Worm (Caenorhabditis elegans) whole organism, L1 larva: Measurements from ENCODE around the gene nuaf-3.
A peak's percentile ranks its signal among the peaks of the same experiment; 100 is the strongest.

Experiments used
- C04F5.9 ChIP-seq: sonication (generic microtip); optimal IDR thresholded peaks from 2 replicates; lab custom pipeline; 2016; ENCODE audit warnings: missing genetic modification characterization, missing compliant biosample characterization
- F16B12.6 ChIP-seq: fragments of 150-350 bp; optimal IDR thresholded peaks from 2 replicates; lab custom pipeline; 2014; ENCODE audit warnings: missing biosample characterization, missing genetic modification characterization
- Y116A8C.19 ChIP-seq: sonication (generic microtip); optimal IDR thresholded peaks from 2 replicates; lab custom pipeline; 2016; ENCODE audit warnings: missing compliant biosample characterization, missing genetic modification characterization, borderline replicate concordance
- aha-1 ChIP-seq: fragments of 150-350 bp; optimal IDR thresholded peaks from 2 replicates; lab custom pipeline; 2014; ENCODE audit warnings: missing biosample characterization, missing genetic modification characterization
- aly-2 ChIP-seq: fragments of 150-350 bp; optimal IDR thresholded peaks from 2 replicates; lab custom pipeline; 2014; ENCODE audit warnings: missing biosample characterization, missing genetic modification characterization
- ama-1 ChIP-seq: fragments of 150-350 bp; optimal IDR thresholded peaks from 2 replicates; lab custom pipeline; 2014
- blmp-1 ChIP-seq: fragments of 150-350 bp; optimal IDR thresholded peaks from 2 replicates; lab custom pipeline; 2014; ENCODE audit warnings: missing biosample characterization, missing genetic modification characterization
- ceh-82 ChIP-seq, 3 experiments: fragments of 150-350 bp in 1 of 3; sonication (generic microtip) in 2 of 3; optimal IDR thresholded peaks; 2 replicates each; lab custom pipeline; 2014 to 2017; ENCODE audit warnings: missing biosample characterization in 3 of 3, missing genetic modification characterization in 3 of 3
- ceh-88 ChIP-seq: fragments of 200-800 bp; sonication (Bioruptor generic); IDR thresholded peaks from 2 replicates; pipeline ENCODE4 v1.3.6; 2022; ENCODE audit warnings: missing genetic modification characterization, missing compliant biosample characterization
- dsc-1 ChIP-seq: sonication (generic microtip); optimal IDR thresholded peaks from 2 replicates; lab custom pipeline; 2016; ENCODE audit warnings: mild to moderate bottlenecking, missing genetic modification characterization, missing compliant biosample characterization
- efl-1 ChIP-seq, 4 experiments: fragments of 150-350 bp; optimal IDR thresholded peaks in 3 of 4; peaks in 1 of 4; 1 replicate in 1 of 4; 2 replicates in 3 of 4; lab custom pipeline; 2014; ENCODE audit warnings: missing biosample characterization in 2 of 4, missing genetic modification characterization in 2 of 4, missing genetic modification reagents in 2 of 4
- elt-3 ChIP-seq, 6 experiments: fragments of 150-350 bp in 1 of 6; sonication (generic microtip); optimal IDR thresholded peaks; 2 replicates each; lab custom pipeline; 2017 to 2018; ENCODE audit warnings: missing biosample characterization in 6 of 6, missing genetic modification characterization in 6 of 6, inconsistent platforms in 1 of 6
- fkh-4 ChIP-seq: sonication (generic microtip); optimal IDR thresholded peaks from 2 replicates; lab custom pipeline; 2016; ENCODE audit warnings: missing compliant biosample characterization, missing genetic modification characterization, borderline replicate concordance
- fos-1 ChIP-seq: fragments of 150-350 bp; optimal IDR thresholded peaks from 2 replicates; lab custom pipeline; 2014; ENCODE audit warnings: missing biosample characterization, missing genetic modification characterization
- hpl-2 ChIP-seq: fragments of 150-350 bp; optimal IDR thresholded peaks from 2 replicates; lab custom pipeline; 2014; ENCODE audit warnings: missing biosample characterization, missing genetic modification reagents, missing genetic modification characterization
- irx-1 ChIP-seq: sonication (generic microtip); optimal IDR thresholded peaks from 2 replicates; lab custom pipeline; 2016; ENCODE audit warnings: missing genetic modification characterization, missing compliant biosample characterization
- isw-1 ChIP-seq: fragments of 200-800 bp; sonication (Bioruptor generic); IDR thresholded peaks from 2 replicates; pipeline ENCODE4 v1.3.6; 2022; ENCODE audit warnings: missing genetic modification characterization, missing compliant biosample characterization
- jun-1 ChIP-seq: fragments of 150-350 bp; optimal IDR thresholded peaks from 2 replicates; lab custom pipeline; 2014; ENCODE audit warnings: missing biosample characterization, missing genetic modification reagents, missing genetic modification characterization
- lin-13 ChIP-seq: fragments of 150-350 bp; optimal IDR thresholded peaks from 2 replicates; lab custom pipeline; 2014; ENCODE audit warnings: missing biosample characterization, missing genetic modification reagents, missing genetic modification characterization
- lin-14 ChIP-seq: fragments of 200-800 bp; sonication (Bioruptor generic); optimal IDR thresholded peaks from 2 replicates; lab custom pipeline; 2018; ENCODE audit warnings: mild to moderate bottlenecking, missing genetic modification characterization, moderate library complexity, missing compliant biosample characterization
- lin-39 ChIP-seq: fragments of 150-350 bp; optimal IDR thresholded peaks from 2 replicates; lab custom pipeline; 2014; ENCODE audit warnings: missing biosample characterization, missing genetic modification reagents, missing genetic modification characterization
- lsy-2 ChIP-seq, 2 experiments: fragments of 150-350 bp; optimal IDR thresholded peaks; 2 replicates each; lab custom pipeline; 2014; ENCODE audit warnings: missing biosample characterization in 2 of 2, missing genetic modification characterization in 2 of 2
- mdl-1 ChIP-seq, 2 experiments: fragments of 150-350 bp; optimal IDR thresholded peaks; 2 replicates each; lab custom pipeline; 2014 to 2017; ENCODE audit warnings: missing biosample characterization in 2 of 2, missing genetic modification characterization in 2 of 2, inconsistent platforms in 1 of 2
- mef-2 ChIP-seq: fragments of 150-350 bp; optimal IDR thresholded peaks from 2 replicates; lab custom pipeline; 2014; ENCODE audit warnings: missing biosample characterization, missing genetic modification characterization
- nhr-11 ChIP-seq: fragments of 150-350 bp; optimal IDR thresholded peaks from 2 replicates; lab custom pipeline; 2014; ENCODE audit warnings: missing biosample characterization, missing genetic modification characterization
- nhr-19 ChIP-seq: fragments of 200-800 bp; sonication (Bioruptor generic); conservative IDR thresholded peaks from 2 replicates; pipeline ENCODE4 v1.3.6; 2022; ENCODE audit warnings: missing genetic modification characterization, missing compliant biosample characterization
- nhr-47 ChIP-seq: sonication (generic microtip); optimal IDR thresholded peaks from 2 replicates; lab custom pipeline; 2016; ENCODE audit warnings: mild to moderate bottlenecking, missing genetic modification characterization, moderate library complexity, missing compliant biosample characterization
- nhr-71 ChIP-seq: sonication (generic microtip); optimal IDR thresholded peaks from 2 replicates; lab custom pipeline; 2016; ENCODE audit warnings: mild to moderate bottlenecking, missing genetic modification characterization, moderate library complexity, missing compliant biosample characterization
- nhr-76 ChIP-seq: sonication (generic microtip); optimal IDR thresholded peaks from 2 replicates; lab custom pipeline; 2017; ENCODE audit warnings: missing biosample characterization, missing genetic modification characterization
- nhr-77 ChIP-seq: fragments of 150-350 bp; optimal IDR thresholded peaks from 2 replicates; lab custom pipeline; 2014; ENCODE audit warnings: missing biosample characterization, missing genetic modification characterization
- nhr-85 ChIP-seq: sonication (generic microtip); peaks from one replicate; lab custom pipeline; 2016; ENCODE audit warnings: missing genetic modification characterization, inconsistent platforms, missing compliant biosample characterization
- pax-3 ChIP-seq: fragments of 200-800 bp; sonication (Bioruptor generic); optimal IDR thresholded peaks from 2 replicates; lab custom pipeline; 2018; ENCODE audit warnings: mild to moderate bottlenecking, missing genetic modification characterization, moderate library complexity, missing compliant biosample characterization
- rnt-1 ChIP-seq: sonication (generic microtip); optimal IDR thresholded peaks from 2 replicates; lab custom pipeline; 2016; ENCODE audit warnings: mild to moderate bottlenecking, missing genetic modification characterization, moderate library complexity, missing compliant biosample characterization
- snpc-4 ChIP-seq: fragments of 150-350 bp; optimal IDR thresholded peaks from 2 replicates; lab custom pipeline; 2014; ENCODE audit warnings: missing biosample characterization, missing genetic modification characterization
- sox-4 ChIP-seq: sonication (generic microtip); optimal IDR thresholded peaks from 2 replicates; lab custom pipeline; 2016; ENCODE audit warnings: missing genetic modification characterization, missing compliant biosample characterization
- sup-37 ChIP-seq: fragments of 200-800 bp; sonication (Bioruptor generic); optimal IDR thresholded peaks from 2 replicates; lab custom pipeline; 2018; ENCODE audit warnings: mild to moderate bottlenecking, missing genetic modification characterization, missing compliant biosample characterization
- tbx-2 ChIP-seq: sonication (generic microtip); optimal IDR thresholded peaks from 2 replicates; lab custom pipeline; 2016; ENCODE audit warnings: missing genetic modification characterization, missing compliant biosample characterization
- unc-130 ChIP-seq: fragments of 150-350 bp; optimal IDR thresholded peaks from 2 replicates; lab custom pipeline; 2017; ENCODE audit warnings: missing biosample characterization, missing genetic modification characterization, inconsistent platforms
- unc-30 ChIP-seq: sonication (generic microtip); optimal IDR thresholded peaks from 2 replicates; lab custom pipeline; 2017; ENCODE audit warnings: missing biosample characterization, missing genetic modification characterization
- unc-62 ChIP-seq: fragments of 150-350 bp; optimal IDR thresholded peaks from 2 replicates; lab custom pipeline; 2014; ENCODE audit warnings: missing biosample characterization, missing genetic modification reagents, missing genetic modification characterization
- unc-86 ChIP-seq: sonication (generic microtip); optimal IDR thresholded peaks from 2 replicates; lab custom pipeline; 2016; ENCODE audit warnings: missing genetic modification characterization, missing compliant biosample characterization
- zag-1 ChIP-seq: fragments of 150-350 bp; optimal IDR thresholded peaks from 2 replicates; lab custom pipeline; 2014; ENCODE audit warnings: missing biosample characterization, missing genetic modification characterization
- ztf-4 ChIP-seq: fragments of 150-350 bp; optimal IDR thresholded peaks from 2 replicates; lab custom pipeline; 2014; ENCODE audit warnings: missing biosample characterization, missing genetic modification characterization

nuaf-3 gene

DNA sequence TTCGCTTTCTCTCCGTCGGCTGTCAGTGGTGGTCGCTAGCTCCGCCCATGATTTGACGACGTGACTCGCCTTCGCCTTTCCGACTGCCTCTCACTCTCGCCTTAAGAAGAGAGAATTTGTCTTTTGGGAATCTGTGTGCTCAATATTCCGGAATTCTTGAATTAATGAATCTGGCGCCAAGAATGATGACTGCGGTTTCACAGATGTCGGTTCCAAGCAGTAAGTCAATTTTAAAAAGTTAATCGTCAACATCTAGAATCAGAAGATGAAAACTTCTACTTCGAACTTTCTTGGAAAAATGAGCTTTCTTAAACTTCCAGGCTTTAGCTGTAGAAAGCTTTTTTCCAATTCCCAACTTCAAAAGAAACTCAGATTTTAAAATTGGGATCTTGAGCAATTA is 14.4 kb upstream of the nuaf-3 start, which contains the start of gene nhr-67:
TSS of gene nhr-67 (plus strand) at position 97 of the 400 bp plus-strand sequence.
- no peak for TF ChIP-seq aly-2 (tag; lab: Kevin White, UChicago)

DNA sequence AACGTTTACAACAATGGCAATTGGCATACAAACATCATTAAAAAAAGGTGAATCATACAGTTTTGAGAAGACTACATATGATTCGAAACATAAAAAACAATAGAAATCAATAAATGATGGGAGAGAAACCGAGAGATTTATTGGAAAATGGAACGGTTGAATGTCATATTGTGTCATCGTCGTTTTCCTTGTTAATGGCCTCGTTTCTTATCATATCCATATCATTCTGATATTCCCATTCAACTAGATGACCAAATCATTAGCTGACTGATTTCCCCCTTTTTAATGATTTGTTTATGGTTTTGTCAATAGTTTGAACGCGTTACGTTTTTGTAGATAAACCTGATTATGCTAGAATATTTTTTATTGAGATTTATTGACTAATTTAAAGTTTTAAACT is 9.3 kb upstream of the nuaf-3 start:
- TF ChIP-seq unc-86 (tag; lab: Kevin White, UChicago) (no peak), blmp-1 (tag; lab: Kevin White, UChicago) (peak; percentile 24)

DNA sequence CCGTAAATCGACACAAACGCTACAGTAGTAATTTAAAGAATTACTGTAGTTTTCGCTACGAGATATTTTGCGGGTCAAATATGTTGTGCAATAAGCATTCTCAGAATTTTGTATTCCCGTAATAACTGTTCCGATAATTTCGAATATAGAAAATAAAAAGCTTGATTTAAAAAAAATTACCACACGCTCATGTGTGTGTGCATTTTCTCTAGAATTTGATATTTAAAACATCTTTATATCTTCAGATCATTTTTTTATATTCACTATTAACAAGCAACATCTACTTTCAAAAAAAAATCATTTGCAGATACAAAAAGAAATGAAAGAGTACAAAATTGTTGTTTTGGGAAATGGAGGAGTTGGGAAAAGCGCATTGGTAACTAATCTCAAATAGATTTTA is 7.1 kb upstream of the nuaf-3 start, which contains the start of gene rap-3:
TSS of gene rap-3 (plus strand) at position 301 of the 400 bp plus-strand sequence.
- TF ChIP-seq rnt-1 (no peak), dsc-1 (tag; lab: Kevin White, UChicago) (no peak), lin-39 (tag; lab: Kevin White, UChicago) (no peak), nhr-11 (tag; lab: Kevin White, UChicago) (no peak), C04F5.9 (tag; lab: Kevin White, UChicago) (no peak), elt-3 (tag; optimal IDR thresholded peaks at IDR 0.05; lab: Kevin White, UChicago) (no peak)

DNA sequence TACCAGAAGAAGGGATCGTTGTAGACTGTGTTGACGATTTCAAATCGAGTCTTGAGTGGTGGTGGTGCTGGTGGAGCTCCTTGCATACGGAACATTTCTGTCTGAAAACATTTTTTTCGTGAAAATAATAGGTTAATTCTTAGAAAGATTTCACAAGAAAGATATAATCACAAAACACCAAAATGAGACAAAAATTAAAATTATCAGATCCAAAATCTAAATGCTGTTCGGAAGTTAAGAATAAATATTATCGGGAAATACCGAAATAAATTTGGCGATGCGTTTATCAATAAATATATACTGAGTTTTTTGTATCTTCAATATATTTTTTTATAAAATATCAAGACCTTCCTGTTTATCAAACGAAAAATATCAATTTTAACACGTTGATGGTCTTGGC is 5.6 kb upstream of the nuaf-3 start, which contains the start of gene C08F8.9:
TSS of gene C08F8.9 (minus strand) at position 101 of the 400 bp plus-strand sequence.
- TF ChIP-seq jun-1 (tag; lab: Kevin White, UChicago) (no peak), lin-13 (no peak), unc-86 (tag; lab: Kevin White, UChicago) (no peak), F16B12.6 (no peak), aly-2 (tag; lab: Kevin White, UChicago) (no peak), unc-130 (tag; lab: Kevin White, UChicago) (no peak), nhr-85 (tag; lab: Kevin White, UChicago) (no peak), efl-1 (optimal IDR thresholded peaks at IDR 0.05; lab: Kevin White, UChicago) (no peak), efl-1 (GFP tag; optimal IDR thresholded peaks at IDR 0.05 in 1 of 2; lab: Kevin White, UChicago) (no peak), unc-62 (GFP tag; lab: Kevin White, UChicago) (no peak), sox-4 (tag; lab: Kevin White, UChicago) (no peak), nhr-76 (tag; lab: Kevin White, UChicago) (no peak), Y116A8C.19 (tag; lab: Kevin White, UChicago) (no peak), mdl-1 (tag; optimal IDR thresholded peaks at IDR 0.05; lab: Kevin White, UChicago) (no peak), nhr-19 (no peak), irx-1 (tag; lab: Kevin White, UChicago) (no peak), unc-30 (tag; lab: Kevin White, UChicago) (no peak)

DNA sequence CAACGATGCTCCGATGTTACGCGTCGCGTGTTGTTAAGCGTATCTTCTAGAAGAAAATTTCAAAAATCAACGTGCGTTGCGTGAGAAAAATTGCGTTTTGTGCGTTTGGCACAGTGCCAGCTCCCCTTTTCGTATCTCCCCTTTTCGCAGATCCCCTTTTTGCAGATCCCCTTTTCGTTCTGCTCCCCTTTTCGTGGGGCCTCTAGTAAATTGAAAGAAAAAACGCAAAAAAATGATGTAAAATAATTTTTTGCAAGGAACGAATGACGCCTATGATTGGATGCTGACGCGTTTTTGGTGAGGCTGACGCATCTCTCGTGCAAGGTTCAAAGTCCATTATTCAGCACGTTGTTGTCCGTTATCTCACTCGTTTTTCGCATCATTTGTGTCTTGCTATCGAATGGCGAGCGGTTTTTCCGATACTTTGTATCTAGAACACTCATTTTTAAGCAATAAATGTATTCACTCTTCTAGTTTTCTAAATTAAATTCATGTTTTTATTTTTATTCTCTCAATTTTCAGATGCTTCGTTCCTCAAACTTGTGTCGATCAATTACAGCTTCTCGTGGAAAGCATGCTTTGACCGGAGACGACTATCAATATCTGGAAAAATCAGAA is 4.9 kb upstream of the nuaf-3 start, which contains the start of gene cpt-2:
TSS of gene cpt-2 (plus strand) at position 523 of the 618 bp plus-strand sequence.
- peak; percentile 94 for TF ChIP-seq unc-130 (tag; lab: Kevin White, UChicago)
- TF ChIP-seq ceh-88 (GFP tag; lab: Robert Waterston, UW): peak; percentile 78
- TF ChIP-seq nhr-71 (tag; lab: Kevin White, UChicago): peak; percentile 94
- peak; percentile 66 for TF ChIP-seq hpl-2
- peak; percentile 96 for TF ChIP-seq nhr-47 (tag; lab: Kevin White, UChicago)
- peak; percentile 85 for TF ChIP-seq unc-86 (tag; lab: Kevin White, UChicago)
- peak; percentile 77 for TF ChIP-seq fos-1
- TF ChIP-seq nhr-77 (tag; lab: Kevin White, UChicago): peak; percentile 66
- TF ChIP-seq rnt-1: peak; percentile 93
- peak; percentile 56 for TF ChIP-seq blmp-1 (tag; lab: Kevin White, UChicago)
- TF ChIP-seq ztf-4 (tag; lab: Kevin White, UChicago): peak; percentile 64
- TF ChIP-seq fkh-4 (tag; lab: Kevin White, UChicago): peak; percentile 49
- peak; percentile 37 for TF ChIP-seq ama-1 (lab: Kevin White, UChicago)
- peak in 1 of 2 experiments; percentile 86 for TF ChIP-seq mdl-1 (tag; optimal IDR thresholded peaks at IDR 0.05; lab: Kevin White, UChicago)
- TF ChIP-seq tbx-2 (tag; lab: Kevin White, UChicago): peak; percentile 91
- peak; percentile 90 to 93 for TF ChIP-seq lsy-2 (tag; optimal IDR thresholded peaks at IDR 0.05; lab: Kevin White, UChicago)
- TF ChIP-seq ceh-82 (tag; optimal IDR thresholded peaks at IDR 0.05; lab: Kevin White, UChicago): peak; percentile 77 to 93 (median 89)
- peak; percentile 85 for TF ChIP-seq lin-14
- peak; percentile 46 for TF ChIP-seq sup-37
- TF ChIP-seq snpc-4 (tag; lab: Kevin White, UChicago): peak; percentile 79
- TF ChIP-seq sox-4 (tag; lab: Kevin White, UChicago): peak; percentile 75
- peak; percentile 80 for TF ChIP-seq zag-1 (tag; lab: Kevin White, UChicago)
- peak; percentile 92 for TF ChIP-seq isw-1 (GFP tag; lab: Robert Waterston, UW)
- peak; percentile 54 for TF ChIP-seq aly-2 (tag; lab: Kevin White, UChicago)
- peak; percentile 20 for TF ChIP-seq mef-2 (tag; lab: Kevin White, UChicago)
- TF ChIP-seq pax-3: peak; percentile 72
- peak; percentile 86 for TF ChIP-seq lin-39 (tag; lab: Kevin White, UChicago)
- peak; percentile 91 for TF ChIP-seq dsc-1 (tag; lab: Kevin White, UChicago)
- peak; percentile 16 for TF ChIP-seq aha-1
